Worm (Caenorhabditis elegans) whole organism, mixed stage, embryonic: Measurements from ENCODE around the gene F46G10.1.

Experiments used
- M03D4.4 ChIP-seq: sonication (generic microtip); optimal IDR thresholded peaks from 2 replicates; lab custom pipeline; 2017; ENCODE audit warnings: mild to moderate bottlenecking, missing genetic modification characterization, missing compliant biosample characterization
- bed-3 ChIP-seq: fragments of 200-800 bp; sonication (Bioruptor generic); optimal IDR thresholded peaks from 3 replicates; lab custom pipeline; 2018; ENCODE audit warnings: mild to moderate bottlenecking, missing genetic modification characterization, moderate library complexity, missing compliant biosample characterization
- ceh-39 ChIP-seq: fragments of 150-350 bp; optimal IDR thresholded peaks from 2 replicates; lab custom pipeline; 2014; ENCODE audit warnings: missing biosample characterization, missing genetic modification characterization
- ceh-43 ChIP-seq: fragments of 200-800 bp; sonication (Bioruptor generic); optimal IDR thresholded peaks from 2 replicates; lab custom pipeline; 2018; ENCODE audit warnings: mild to moderate bottlenecking, missing genetic modification characterization, moderate library complexity, missing compliant biosample characterization
- ceh-83 ChIP-seq: fragments of 200-800 bp; sonication (Bioruptor generic); optimal IDR thresholded peaks from 2 replicates; lab custom pipeline; 2018; ENCODE audit warnings: mild to moderate bottlenecking, missing genetic modification characterization, missing compliant biosample characterization
- ces-1 ChIP-seq: fragments of 150-350 bp; optimal IDR thresholded peaks from 2 replicates; lab custom pipeline; 2014; ENCODE audit warnings: missing biosample characterization, missing genetic modification reagents, missing genetic modification characterization
- cnd-1 ChIP-seq: fragments of 200-800 bp; sonication (Bioruptor generic); optimal IDR thresholded peaks from 2 replicates; lab custom pipeline; 2018; ENCODE audit warnings: mild to moderate bottlenecking, missing genetic modification characterization, missing compliant biosample characterization
- drap-1 ChIP-seq: fragments of 200-800 bp; sonication (Bioruptor generic); optimal IDR thresholded peaks from 3 replicates; lab custom pipeline; 2018; ENCODE audit warnings: mild to moderate bottlenecking, missing genetic modification characterization, missing compliant biosample characterization
- elt-1 ChIP-seq: sonication (generic microtip); optimal IDR thresholded peaks from 2 replicates; lab custom pipeline; 2017; ENCODE audit warnings: missing genetic modification characterization, mild to moderate bottlenecking, missing compliant biosample characterization, antibody characterized with exemption, moderate library complexity, borderline replicate concordance; ENCODE audit not compliant: insufficient read depth
- elt-3 ChIP-seq: fragments of 150-350 bp; optimal IDR thresholded peaks from 2 replicates; lab custom pipeline; 2014; ENCODE audit warnings: missing biosample characterization, missing genetic modification characterization
- flh-1 ChIP-seq: fragments of 200-800 bp; sonication (Bioruptor generic); optimal IDR thresholded peaks from 2 replicates; lab custom pipeline; 2018; ENCODE audit warnings: mild to moderate bottlenecking, missing genetic modification characterization, moderate library complexity, missing compliant biosample characterization
- ham-2 ChIP-seq: fragments of 200-800 bp; sonication (Bioruptor generic); optimal IDR thresholded peaks from 2 replicates; lab custom pipeline; 2018; ENCODE audit warnings: mild to moderate bottlenecking, missing genetic modification characterization, missing compliant biosample characterization
- hlh-1 ChIP-seq: fragments of 150-350 bp; optimal IDR thresholded peaks from 2 replicates; lab custom pipeline; 2014; ENCODE audit warnings: missing biosample characterization, missing genetic modification reagents, missing genetic modification characterization
- lin-13 ChIP-seq: fragments of 150-350 bp; optimal IDR thresholded peaks from 2 replicates; lab custom pipeline; 2014; ENCODE audit warnings: missing biosample characterization, missing genetic modification characterization
- lin-32 ChIP-seq: fragments of 200-800 bp; sonication (Bioruptor generic); optimal IDR thresholded peaks from 2 replicates; lab custom pipeline; 2018; ENCODE audit warnings: mild to moderate bottlenecking, missing genetic modification characterization, missing compliant biosample characterization
- lsy-2 ChIP-seq: fragments of 150-350 bp; optimal IDR thresholded peaks from 2 replicates; lab custom pipeline; 2014; ENCODE audit warnings: missing biosample characterization, missing genetic modification characterization
- mab-5 ChIP-seq: fragments of 150-350 bp; optimal IDR thresholded peaks from 2 replicates; lab custom pipeline; 2014; ENCODE audit warnings: missing biosample characterization, missing genetic modification characterization
- mls-2 ChIP-seq: sonication (generic microtip); optimal IDR thresholded peaks from 2 replicates; lab custom pipeline; 2016; ENCODE audit warnings: mild to moderate bottlenecking, missing genetic modification characterization, moderate library complexity, missing compliant biosample characterization
- nhr-12 ChIP-seq: fragments of 150-350 bp; optimal IDR thresholded peaks from 2 replicates; lab custom pipeline; 2014; ENCODE audit warnings: missing biosample characterization, missing genetic modification characterization
- nhr-2 ChIP-seq: fragments of 150-350 bp; optimal IDR thresholded peaks from 2 replicates; lab custom pipeline; 2014; ENCODE audit warnings: missing biosample characterization, missing genetic modification characterization
- nhr-237 ChIP-seq: fragments of 150-350 bp; optimal IDR thresholded peaks from 2 replicates; lab custom pipeline; 2014; ENCODE audit warnings: missing biosample characterization, missing genetic modification characterization
- nhr-76 ChIP-seq: sonication (generic microtip); optimal IDR thresholded peaks from 2 replicates; lab custom pipeline; 2017; ENCODE audit warnings: missing biosample characterization, missing genetic modification characterization
- pha-4 ChIP-seq: fragments of 150-350 bp; optimal IDR thresholded peaks from 2 replicates; lab custom pipeline; 2018; ENCODE audit warnings: missing biosample characterization, missing genetic modification reagents, missing genetic modification characterization
- sem-2 ChIP-seq: fragments of 200-800 bp; sonication (Bioruptor generic); optimal IDR thresholded peaks from 2 replicates; lab custom pipeline; 2018; ENCODE audit warnings: mild to moderate bottlenecking, missing genetic modification characterization, missing compliant biosample characterization
- snpc-4 ChIP-seq: fragments of 150-350 bp; optimal IDR thresholded peaks from 2 replicates; lab custom pipeline; 2014; ENCODE audit warnings: missing biosample characterization, missing genetic modification characterization
- tbx-8 ChIP-seq: fragments of 200-800 bp; sonication (Bioruptor generic); optimal IDR thresholded peaks from 2 replicates; lab custom pipeline; 2018; ENCODE audit warnings: mild to moderate bottlenecking, missing genetic modification characterization, moderate library complexity, missing compliant biosample characterization
- unc-120 ChIP-seq: sonication (generic microtip); optimal IDR thresholded peaks from 2 replicates; lab custom pipeline; 2017; ENCODE audit warnings: missing genetic modification characterization, missing compliant biosample characterization; ENCODE audit not compliant: poor library complexity, severe bottlenecking
- unc-39 ChIP-seq: fragments of 150-350 bp; optimal IDR thresholded peaks from 2 replicates; lab custom pipeline; 2014; ENCODE audit warnings: missing biosample characterization, missing genetic modification characterization
- unc-62 ChIP-seq: fragments of 150-350 bp; optimal IDR thresholded peaks from 2 replicates; lab custom pipeline; 2014; ENCODE audit warnings: missing biosample characterization, missing genetic modification reagents, missing genetic modification characterization
- zip-8 ChIP-seq: fragments of 150-350 bp; optimal IDR thresholded peaks from 2 replicates; lab custom pipeline; 2014; ENCODE audit warnings: missing biosample characterization, missing genetic modification characterization
- ztf-11 ChIP-seq: fragments of 150-350 bp; optimal IDR thresholded peaks from 2 replicates; lab custom pipeline; 2014; ENCODE audit warnings: missing biosample characterization, missing genetic modification characterization

F46G10.1 gene

ce11 chrX:13341853-13342252, 30.3 kb upstream of the F46G10.1 start:
- TF ChIP-seq flh-1 (GFP tag; lab: Kevin White, UChicago) (no peak), bed-3 (GFP tag; lab: Kevin White, UChicago) (no peak), sem-2 (GFP tag; lab: Kevin White, UChicago) (no peak), lin-13 (tag; lab: Kevin White, UChicago) (no peak), elt-1 (no peak), unc-62 (GFP tag; lab: Kevin White, UChicago) (no peak), ztf-11 (tag; lab: Kevin White, UChicago) (no peak), nhr-12 (tag; lab: Kevin White, UChicago) (no peak), mab-5 (no peak), tbx-8 (GFP tag; lab: Kevin White, UChicago) (no peak)

- peak; percentile 6 for TF ChIP-seq unc-62 (GFP tag; lab: Kevin White, UChicago)
- no peak for TF ChIP-seq nhr-76 (tag; lab: Kevin White, UChicago)
- TF ChIP-seq zip-8 (tag; lab: Kevin White, UChicago): no peak
- TF ChIP-seq pha-4 (tag; lab: Kevin White, UChicago): no peak
- TF ChIP-seq elt-3 (tag; lab: Kevin White, UChicago): no peak
- TF ChIP-seq mab-5: no peak
- TF ChIP-seq ham-2 (GFP tag; lab: Kevin White, UChicago): no peak
- TF ChIP-seq drap-1: no peak
- TF ChIP-seq unc-39: no peak
- peak; percentile 48 for TF ChIP-seq hlh-1 (tag; lab: Kevin White, UChicago)
- no peak for TF ChIP-seq nhr-237 (tag; lab: Kevin White, UChicago)
- TF ChIP-seq nhr-12 (tag; lab: Kevin White, UChicago): no peak
- TF ChIP-seq unc-120: peak; percentile 32
These were observed 29.4 kb upstream of the F46G10.1 start for ce11 chrX:13340970-13341369.

- TF ChIP-seq lin-32 (GFP tag; lab: Kevin White, UChicago) (no peak), ceh-39 (tag; lab: Kevin White, UChicago) (no peak), lin-13 (tag; lab: Kevin White, UChicago) (no peak), ces-1 (GFP tag; lab: Kevin White, UChicago) (no peak), ceh-83 (GFP tag; lab: Kevin White, UChicago) (no peak), ham-2 (GFP tag; lab: Kevin White, UChicago) (no peak), elt-3 (tag; lab: Kevin White, UChicago) (no peak), unc-62 (GFP tag; lab: Kevin White, UChicago) (no peak), hlh-1 (tag; lab: Kevin White, UChicago) (no peak), drap-1 (no peak), sem-2 (GFP tag; lab: Kevin White, UChicago) (no peak), snpc-4 (tag; lab: Kevin White, UChicago) (no peak), pha-4 (tag; lab: Kevin White, UChicago) (no peak), mab-5 (no peak), mls-2 (no peak), cnd-1 (no peak), ceh-43 (GFP tag; lab: Kevin White, UChicago) (no peak)
These were observed 27.6 kb upstream of the F46G10.1 start for ce11 chrX:13339029-13339626.

- no peak for TF ChIP-seq bed-3 (GFP tag; lab: Kevin White, UChicago)
- no peak for TF ChIP-seq elt-3 (tag; lab: Kevin White, UChicago)
- TF ChIP-seq nhr-76 (tag; lab: Kevin White, UChicago): no peak
- TF ChIP-seq lin-13 (tag; lab: Kevin White, UChicago): no peak
- TF ChIP-seq ceh-83 (GFP tag; lab: Kevin White, UChicago): no peak
- no peak for TF ChIP-seq lsy-2 (tag; lab: Kevin White, UChicago)
These were observed 26.2 kb upstream of the F46G10.1 start, which contains the start of gene ptr-24 for ce11 chrX:13337728-13338127. ptr-24 (plus strand) TSS chrX:13338028.

ce11 chrX:13337000-13337399, 25.4 kb upstream of the F46G10.1 start:
- TF ChIP-seq ceh-39 (tag; lab: Kevin White, UChicago) (no peak), lin-13 (tag; lab: Kevin White, UChicago) (no peak), mab-5 (no peak), elt-1 (no peak), ham-2 (GFP tag; lab: Kevin White, UChicago) (no peak), zip-8 (tag; lab: Kevin White, UChicago) (no peak), drap-1 (no peak), nhr-76 (tag; lab: Kevin White, UChicago) (no peak), M03D4.4 (no peak), nhr-2 (tag; lab: Kevin White, UChicago) (no peak), elt-3 (tag; lab: Kevin White, UChicago) (no peak)
